Worm (Caenorhabditis elegans) whole organism, midembryonic: Measurements from ENCODE around the gene nspb-6.

Experiments used
- T22C8.4 ChIP-seq: fragments of 200-800 bp; sonication (Bioruptor generic); IDR thresholded peaks from 2 replicates; pipeline ENCODE4 v1.3.6; 2022; ENCODE audit warnings: missing genetic modification characterization, missing compliant biosample characterization
- cog-1 ChIP-seq: sonication (generic microtip); optimal IDR thresholded peaks from 2 replicates; lab custom pipeline; 2016; ENCODE audit warnings: missing genetic modification characterization, missing compliant biosample characterization
- flt-1 ChIP-seq: fragments of 200-800 bp; sonication (Bioruptor generic); IDR thresholded peaks from 2 replicates; pipeline ENCODE4 v1.3.6; 2022; ENCODE audit warnings: missing genetic modification characterization, missing compliant biosample characterization
- klf-2 ChIP-seq: fragments of 200-800 bp; sonication (Bioruptor generic); conservative IDR thresholded peaks from 2 replicates; pipeline ENCODE4 v1.3.6; 2022; ENCODE audit warnings: missing genetic modification reagents, missing genetic modification characterization, missing compliant biosample characterization
- med-1 ChIP-seq: sonication (generic microtip); optimal IDR thresholded peaks from 2 replicates; lab custom pipeline; 2017; ENCODE audit warnings: missing genetic modification characterization, mild to moderate bottlenecking, missing compliant biosample characterization, antibody characterized with exemption, missing genetic modification reagents; ENCODE audit not compliant: insufficient read depth
- ref-1 ChIP-seq: fragments of 200-800 bp; sonication (Bioruptor generic); conservative IDR thresholded peaks from 2 replicates; pipeline ENCODE4 v1.3.6; 2022; ENCODE audit warnings: missing genetic modification reagents, missing genetic modification characterization, missing compliant biosample characterization
- tab-1 ChIP-seq: fragments of 200-800 bp; sonication (Bioruptor generic); IDR thresholded peaks from 2 replicates; pipeline ENCODE4 v1.3.6; 2022; ENCODE audit warnings: missing genetic modification characterization, missing compliant biosample characterization
- ztf-23 ChIP-seq: fragments of 200-800 bp; sonication (Bioruptor generic); IDR thresholded peaks from 2 replicates; pipeline ENCODE4 v1.3.6; 2022; ENCODE audit warnings: missing genetic modification reagents, missing genetic modification characterization, missing compliant biosample characterization
- ztf-29 ChIP-seq: fragments of 200-800 bp; sonication (Bioruptor generic); IDR thresholded peaks from 2 replicates; pipeline ENCODE4 v1.3.6; 2022; ENCODE audit warnings: missing genetic modification reagents, missing genetic modification characterization, missing compliant biosample characterization

The nspb-6 gene

ce11 chrIV:5926643-5927042 is 31.4 kb downstream of the nspb-6 start:
- TF ChIP-seq flt-1 (GFP tag; lab: Robert Waterston, UW) (no peak), ztf-23 (GFP tag; lab: Robert Waterston, UW) (no peak), cog-1 (tag; lab: Kevin White, UChicago) (peak; percentile 20), klf-2 (GFP tag; lab: Robert Waterston, UW) (no peak), tab-1 (GFP tag; lab: Robert Waterston, UW) (no peak)

- no peak for TF ChIP-seq med-1
- no peak for TF ChIP-seq ref-1 (GFP tag; lab: Robert Waterston, UW)
- no peak for TF ChIP-seq tab-1 (GFP tag; lab: Robert Waterston, UW)
- TF ChIP-seq ztf-29 (GFP tag; lab: Robert Waterston, UW): no peak
- TF ChIP-seq ztf-23 (GFP tag; lab: Robert Waterston, UW): no peak
- TF ChIP-seq T22C8.4 (GFP tag; lab: Robert Waterston, UW): no peak
- TF ChIP-seq klf-2 (GFP tag; lab: Robert Waterston, UW): no peak
- no peak for TF ChIP-seq flt-1 (GFP tag; lab: Robert Waterston, UW)
- no peak for TF ChIP-seq cog-1 (tag; lab: Kevin White, UChicago)
Observed at ce11 chrIV:5927805-5928204, 32.5 kb downstream of the nspb-6 start.

- TF ChIP-seq flt-1 (GFP tag; lab: Robert Waterston, UW) (no peak), ztf-29 (GFP tag; lab: Robert Waterston, UW) (no peak), ztf-23 (GFP tag; lab: Robert Waterston, UW) (no peak), ref-1 (GFP tag; lab: Robert Waterston, UW) (no peak), cog-1 (tag; lab: Kevin White, UChicago) (no peak), med-1 (no peak), tab-1 (GFP tag; lab: Robert Waterston, UW) (no peak), T22C8.4 (GFP tag; lab: Robert Waterston, UW) (no peak), klf-2 (GFP tag; lab: Robert Waterston, UW) (no peak)
Observed at ce11 chrIV:5928957-5929356, 33.7 kb downstream of the nspb-6 start.

ce11 chrIV:5930345-5930744 is 35.1 kb downstream of the nspb-6 start, which contains the start of gene lin-33:
lin-33 (plus strand) TSS chrIV:5930645.
- TF ChIP-seq tab-1 (GFP tag; lab: Robert Waterston, UW) (no peak), klf-2 (GFP tag; lab: Robert Waterston, UW) (no peak), ref-1 (GFP tag; lab: Robert Waterston, UW) (no peak), cog-1 (tag; lab: Kevin White, UChicago) (no peak), ztf-29 (GFP tag; lab: Robert Waterston, UW) (no peak), med-1 (no peak), T22C8.4 (GFP tag; lab: Robert Waterston, UW) (no peak)

- TF ChIP-seq ztf-23 (GFP tag; lab: Robert Waterston, UW): no peak
- TF ChIP-seq flt-1 (GFP tag; lab: Robert Waterston, UW): no peak
- no peak for TF ChIP-seq med-1
- no peak for TF ChIP-seq klf-2 (GFP tag; lab: Robert Waterston, UW)
- no peak for TF ChIP-seq T22C8.4 (GFP tag; lab: Robert Waterston, UW)
- no peak for TF ChIP-seq tab-1 (GFP tag; lab: Robert Waterston, UW)
- TF ChIP-seq ztf-29 (GFP tag; lab: Robert Waterston, UW): no peak
- TF ChIP-seq cog-1 (tag; lab: Kevin White, UChicago): no peak
- no peak for TF ChIP-seq ref-1 (GFP tag; lab: Robert Waterston, UW)
Observed at ce11 chrIV:5934046-5934445, 38.8 kb downstream of the nspb-6 start, which contains the start of gene H32C10.1. H32C10.1 (plus strand) TSS chrIV:5934346.

ce11 chrIV:5937106-5937505 is 41.8 kb downstream of the nspb-6 start:
- no peak for TF ChIP-seq tab-1 (GFP tag; lab: Robert Waterston, UW)
- TF ChIP-seq T22C8.4 (GFP tag; lab: Robert Waterston, UW): no peak
- TF ChIP-seq med-1: no peak
- no peak for TF ChIP-seq ref-1 (GFP tag; lab: Robert Waterston, UW)
- TF ChIP-seq klf-2 (GFP tag; lab: Robert Waterston, UW): no peak
- TF ChIP-seq flt-1 (GFP tag; lab: Robert Waterston, UW): no peak
- TF ChIP-seq cog-1 (tag; lab: Kevin White, UChicago): no peak
- no peak for TF ChIP-seq ztf-29 (GFP tag; lab: Robert Waterston, UW)
- no peak for TF ChIP-seq ztf-23 (GFP tag; lab: Robert Waterston, UW)

ce11 chrIV:5939122-5939521 is 43.8 kb downstream of the nspb-6 start, which contains the start of gene mcu-1:
mcu-1 (minus strand) TSS chrIV:5939230.
- no peak for TF ChIP-seq flt-1 (GFP tag; lab: Robert Waterston, UW)
- no peak for TF ChIP-seq cog-1 (tag; lab: Kevin White, UChicago)
- TF ChIP-seq ref-1 (GFP tag; lab: Robert Waterston, UW): no peak
- TF ChIP-seq T22C8.4 (GFP tag; lab: Robert Waterston, UW): no peak
- no peak for TF ChIP-seq ztf-23 (GFP tag; lab: Robert Waterston, UW)
- TF ChIP-seq klf-2 (GFP tag; lab: Robert Waterston, UW): no peak
- no peak for TF ChIP-seq med-1
- TF ChIP-seq ztf-29 (GFP tag; lab: Robert Waterston, UW): no peak
- no peak for TF ChIP-seq tab-1 (GFP tag; lab: Robert Waterston, UW)

- no peak for TF ChIP-seq ztf-23 (GFP tag; lab: Robert Waterston, UW)
- no peak for TF ChIP-seq ref-1 (GFP tag; lab: Robert Waterston, UW)
- TF ChIP-seq tab-1 (GFP tag; lab: Robert Waterston, UW): no peak
- TF ChIP-seq klf-2 (GFP tag; lab: Robert Waterston, UW): no peak
- TF ChIP-seq T22C8.4 (GFP tag; lab: Robert Waterston, UW): no peak
- TF ChIP-seq med-1: no peak
- no peak for TF ChIP-seq ztf-29 (GFP tag; lab: Robert Waterston, UW)
- TF ChIP-seq cog-1 (tag; lab: Kevin White, UChicago): no peak
- TF ChIP-seq flt-1 (GFP tag; lab: Robert Waterston, UW): no peak
Observed at ce11 chrIV:5939908-5940307, 44.6 kb downstream of the nspb-6 start.

ce11 chrIV:5940608-5941007 is 45.3 kb downstream of the nspb-6 start:
- TF ChIP-seq T22C8.4 (GFP tag; lab: Robert Waterston, UW) (no peak), ztf-23 (GFP tag; lab: Robert Waterston, UW) (no peak), tab-1 (GFP tag; lab: Robert Waterston, UW) (no peak), ztf-29 (GFP tag; lab: Robert Waterston, UW) (no peak), klf-2 (GFP tag; lab: Robert Waterston, UW) (no peak), ref-1 (GFP tag; lab: Robert Waterston, UW) (no peak), med-1 (no peak), flt-1 (GFP tag; lab: Robert Waterston, UW) (no peak), cog-1 (tag; lab: Kevin White, UChicago) (no peak)
